Fruit fly (Drosophila melanogaster) whole organism, pupa: Measurements from ENCODE around the gene Ir7e.

Experiments used
- CG10348 ChIP-seq: fragments of 200-800 bp; sonication (Bioruptor generic); IDR thresholded peaks from 2 replicates; pipeline ENCODE4 v1.3.6; 2022; ENCODE audit warnings: missing biosample characterization, missing genetic modification characterization
- CG12605 ChIP-seq: fragments of 200-800 bp; sonication (Bioruptor generic); IDR thresholded peaks from 2 replicates; pipeline ENCODE4 v1.3.6; 2022; ENCODE audit warnings: missing biosample characterization, missing genetic modification characterization
- CG13204 ChIP-seq: fragments of 200-800 bp; sonication (Bioruptor generic); optimal IDR thresholded peaks from 2 replicates; lab custom pipeline; 2018; ENCODE audit warnings: missing biosample characterization, mild to moderate bottlenecking, missing genetic modification characterization, moderate library complexity
- CG14655 ChIP-seq: fragments of 200-800 bp; sonication (Bioruptor generic); optimal IDR thresholded peaks from 3 replicates; lab custom pipeline; 2017; ENCODE audit warnings: mild to moderate bottlenecking, missing biosample characterization, missing genetic modification reagents, missing genetic modification characterization
- CG15710 ChIP-seq: fragments of 200-800 bp; sonication (Bioruptor generic); optimal IDR thresholded peaks from 2 replicates; lab custom pipeline; 2018; ENCODE audit warnings: missing biosample characterization, mild to moderate bottlenecking, missing genetic modification characterization, moderate library complexity
- CG17806 ChIP-seq: fragments of 200-800 bp; sonication (Bioruptor generic); optimal IDR thresholded peaks from 2 replicates; lab custom pipeline; 2018; ENCODE audit warnings: missing biosample characterization, mild to moderate bottlenecking, missing genetic modification characterization, moderate library complexity
- CG32121 ChIP-seq: fragments of 200-800 bp; sonication (Bioruptor generic); IDR thresholded peaks from 2 replicates; pipeline ENCODE4 v1.3.6; 2022; ENCODE audit warnings: missing biosample characterization, missing genetic modification characterization
- CG34367 ChIP-seq: fragments of 200-800 bp; sonication (Bioruptor generic); optimal IDR thresholded peaks from 2 replicates; lab custom pipeline; 2018; ENCODE audit warnings: missing biosample characterization, mild to moderate bottlenecking, missing genetic modification characterization
- CG4496 ChIP-seq: fragments of 200-800 bp; sonication (Bioruptor generic); IDR thresholded peaks from 3 replicates; pipeline ENCODE4 v1.3.6; 2022; ENCODE audit warnings: missing biosample characterization, missing genetic modification characterization
- CG8159 ChIP-seq: fragments of 200-800 bp; sonication (Bioruptor generic); optimal IDR thresholded peaks from 3 replicates; lab custom pipeline; 2018; ENCODE audit warnings: missing biosample characterization, mild to moderate bottlenecking, missing genetic modification characterization, moderate library complexity
- CG8301 ChIP-seq: fragments of 200-800 bp; sonication (Bioruptor generic); optimal IDR thresholded peaks from 2 replicates; lab custom pipeline; 2018; ENCODE audit warnings: missing biosample characterization, mild to moderate bottlenecking, missing genetic modification characterization
- CG9948 ChIP-seq: fragments of 200-800 bp; sonication (Bioruptor generic); optimal IDR thresholded peaks from 2 replicates; lab custom pipeline; 2018; ENCODE audit warnings: missing biosample characterization, mild to moderate bottlenecking, missing genetic modification characterization, moderate library complexity
- D1 ChIP-seq: fragments of 200-800 bp; sonication (Bioruptor generic); optimal IDR thresholded peaks from 2 replicates; lab custom pipeline; 2018; ENCODE audit warnings: missing biosample characterization, mild to moderate bottlenecking, missing genetic modification characterization, moderate library complexity
- EcR ChIP-seq: fragments of 200-800 bp; sonication (Bioruptor generic); optimal IDR thresholded peaks from 3 replicates; lab custom pipeline; 2019; ENCODE audit warnings: missing biosample characterization, missing genetic modification characterization, mild to moderate bottlenecking, moderate library complexity, missing genetic modification reagents
- Ets98B ChIP-seq: fragments of 200-800 bp; sonication (Bioruptor generic); IDR thresholded peaks from 2 replicates; pipeline ENCODE4 v1.3.6; 2022; ENCODE audit warnings: missing biosample characterization, missing genetic modification characterization
- Pif1A ChIP-seq: fragments of 200-800 bp; sonication (Bioruptor generic); optimal IDR thresholded peaks from 3 replicates; lab custom pipeline; 2016; ENCODE audit warnings: missing biosample characterization, missing genetic modification characterization
- Pif1B ChIP-seq: fragments of 200-800 bp; sonication (Bioruptor generic); optimal IDR thresholded peaks from 3 replicates; lab custom pipeline; 2016; ENCODE audit warnings: missing biosample characterization, missing genetic modification characterization
- Snoo ChIP-seq: fragments of 200-800 bp; sonication (Bioruptor generic); optimal IDR thresholded peaks from 3 replicates; lab custom pipeline; 2017; ENCODE audit warnings: missing biosample characterization, mild to moderate bottlenecking, missing genetic modification characterization, inconsistent platforms
- fd96Ca ChIP-seq: fragments of 200-800 bp; sonication (Bioruptor generic); IDR thresholded peaks from 3 replicates; pipeline ENCODE4 v1.3.6; 2022; ENCODE audit warnings: missing biosample characterization, missing genetic modification characterization
- gl ChIP-seq: fragments of 200-800 bp; sonication (Bioruptor generic); optimal IDR thresholded peaks from 2 replicates; lab custom pipeline; 2018; ENCODE audit warnings: missing biosample characterization, mild to moderate bottlenecking, missing genetic modification characterization
- rn ChIP-seq: fragments of 200-800 bp; sonication (Bioruptor generic); IDR thresholded peaks from 2 replicates; pipeline ENCODE4 v1.3.6; 2022; ENCODE audit warnings: missing biosample characterization, missing genetic modification characterization

Gene Ir7e

DNA sequence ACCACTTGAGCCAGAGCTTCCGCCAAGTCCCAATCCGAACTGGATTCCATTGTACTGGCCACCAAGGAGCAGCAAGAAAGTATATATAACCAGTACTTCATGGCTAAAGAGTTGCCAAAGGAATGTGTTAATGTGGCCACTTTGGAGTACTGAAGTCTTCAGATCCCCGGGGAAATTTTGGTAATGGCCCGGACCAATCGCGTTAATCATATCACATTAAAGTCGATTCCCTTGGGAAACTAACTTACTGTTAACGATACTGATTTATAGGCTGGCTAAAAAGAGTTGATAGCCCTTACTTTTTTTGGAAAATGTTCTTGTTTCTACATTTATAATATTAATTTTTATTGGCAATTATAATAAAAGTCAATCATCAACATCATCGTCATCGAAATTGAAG lies 14.6 kb downstream of the Ir7e start, which contains the start of gene Ir7b:
TSS of gene Ir7b (minus strand) at position 101 of the 400 bp plus-strand sequence.
- no peak for TF ChIP-seq D1 (tag; lab: Kevin White, UChicago)
- no peak for TF ChIP-seq fd96Ca (GFP tag; lab: Robert Waterston, UW)
- no peak for TF ChIP-seq gl (tag; lab: Kevin White, UChicago)
- no peak for TF ChIP-seq Snoo (tag; lab: Kevin White, UChicago)
- TF ChIP-seq EcR (GFP tag; lab: Kevin White, UChicago): no peak
- TF ChIP-seq CG8301 (tag; lab: Kevin White, UChicago): no peak
- TF ChIP-seq CG14655 (GFP tag; lab: Kevin White, UChicago): no peak
- no peak for TF ChIP-seq CG9948 (tag; lab: Kevin White, UChicago)
- no peak for TF ChIP-seq CG13204 (GFP tag; lab: Kevin White, UChicago)
- no peak for TF ChIP-seq rn (GFP tag; lab: Robert Waterston, UW)
- TF ChIP-seq CG15710 (tag; lab: Kevin White, UChicago): no peak

- TF ChIP-seq CG34367 (tag; lab: Kevin White, UChicago) (no peak), CG14655 (GFP tag; lab: Kevin White, UChicago) (no peak), CG12605 (no peak), CG4496 (GFP tag; lab: Robert Waterston, UW) (no peak), CG8159 (tag; lab: Kevin White, UChicago) (no peak), Ets98B (GFP tag; lab: Robert Waterston, UW) (no peak), rn (GFP tag; lab: Robert Waterston, UW) (no peak), CG10348 (no peak), gl (tag; lab: Kevin White, UChicago) (no peak), CG17806 (tag; lab: Kevin White, UChicago) (no peak), EcR (GFP tag; lab: Kevin White, UChicago) (no peak), D1 (tag; lab: Kevin White, UChicago) (no peak), CG9948 (tag; lab: Kevin White, UChicago) (no peak), CG15710 (tag; lab: Kevin White, UChicago) (no peak), Snoo (tag; lab: Kevin White, UChicago) (no peak), Pif1A (no peak), Pif1B (no peak)
Observed at dm6 chrX:7857873-7858272, 23.6 kb downstream of the Ir7e start, which contains the start of gene CG1409. CG1409 (plus strand) TSS chrX:7858173.

DNA sequence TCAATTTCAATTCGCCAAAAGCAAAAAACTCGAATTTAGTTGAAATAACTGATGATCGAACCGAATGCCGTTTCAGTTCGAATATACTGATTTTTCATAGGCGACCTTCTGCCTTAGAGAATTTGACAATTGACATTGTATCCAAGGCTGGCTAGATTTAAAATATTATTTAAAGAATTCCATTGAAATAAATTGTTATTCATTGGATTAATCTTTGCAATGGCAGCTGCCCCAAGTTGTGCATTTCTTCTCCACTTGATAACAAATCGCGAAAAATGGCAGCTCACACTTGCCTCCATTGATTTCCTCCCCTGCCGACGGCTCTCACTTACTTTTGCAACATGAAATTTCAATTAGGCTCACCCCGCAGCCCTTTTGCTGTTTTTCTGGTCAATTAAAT lies 27.3 kb downstream of the Ir7e start, which contains the start of gene CG10920:
TSS of gene CG10920 (minus strand) at position 101 of the 400 bp plus-strand sequence.
- TF ChIP-seq CG13204 (GFP tag; lab: Kevin White, UChicago) (no peak), CG32121 (GFP tag; lab: Robert Waterston, UW) (no peak), Ets98B (GFP tag; lab: Robert Waterston, UW) (no peak), CG8301 (tag; lab: Kevin White, UChicago) (no peak), CG14655 (GFP tag; lab: Kevin White, UChicago) (no peak), CG12605 (no peak), CG8159 (tag; lab: Kevin White, UChicago) (no peak), CG10348 (no peak)
